Fruit fly (Drosophila melanogaster): ENCODE measurements around the gene CG16781.

- TF ChIP-seq Dll (optimal IDR thresholded peaks at IDR 0.05) = no peak
- TF ChIP-seq EcR (GFP tag; optimal IDR thresholded peaks at IDR 0.05) = no peak
- TF ChIP-seq psq (optimal IDR thresholded peaks at IDR 0.05) = no peak
- no peak for TF ChIP-seq CG8478 (optimal IDR thresholded peaks at IDR 0.05)
Measured at dm6 chrX:3504751-3505150, 40.9 kb upstream of the CG16781 start, which contains the start of gene Gas8.
